Fruit fly (Drosophila melanogaster) whole organism, wandering third instar larva: ENCODE measurements around the gene CG4210.

Experiments used
- Abd-B ChIP-seq: fragments of >200 bp; optimal IDR thresholded peaks from 2 replicates; lab custom pipeline; 2017; ENCODE audit warnings: missing biosample characterization, missing genetic modification characterization
- CG9705 ChIP-seq: fragments of 200-800 bp; sonication (Bioruptor generic); optimal IDR thresholded peaks from 2 replicates; lab custom pipeline; 2018; ENCODE audit warnings: missing biosample characterization, mild to moderate bottlenecking, missing genetic modification characterization
- CrebA ChIP-seq: fragments of 200-800 bp; sonication (Bioruptor generic); optimal IDR thresholded peaks from 2 replicates; lab custom pipeline; 2016; ENCODE audit warnings: missing biosample characterization, mild to moderate bottlenecking, missing genetic modification characterization, borderline replicate concordance
- Dfd ChIP-seq: fragments of >200 bp; optimal IDR thresholded peaks from 2 replicates; lab custom pipeline; 2017; ENCODE audit warnings: missing biosample characterization, missing genetic modification characterization
- Dif ChIP-seq: fragments of 200-275, 200-300 bp; sonication (Bioruptor generic); optimal IDR thresholded peaks from 2 replicates; lab custom pipeline; 2018; ENCODE audit warnings: missing biosample characterization, missing genetic modification characterization; ENCODE audit not compliant: partially characterized antibody
- GATAd ChIP-seq: sonication (Bioruptor generic); optimal IDR thresholded peaks from 2 replicates; lab custom pipeline; 2016; ENCODE audit warnings: missing biosample characterization, missing genetic modification characterization
- HLH106 ChIP-seq: fragments of 200-800 bp; optimal IDR thresholded peaks from 3 replicates; lab custom pipeline; 2019; ENCODE audit warnings: missing biosample characterization, mild to moderate bottlenecking, missing genetic modification characterization, moderate library complexity
- Hr83 ChIP-seq: fragments of 200-300 bp; sonication (Bioruptor generic); optimal IDR thresholded peaks from 2 replicates; lab custom pipeline; 2016; ENCODE audit warnings: missing biosample characterization, mild to moderate bottlenecking, missing genetic modification characterization, moderate library complexity; ENCODE audit not compliant: poor library complexity, severe bottlenecking
- Jra ChIP-seq: sonication (Bioruptor generic); optimal IDR thresholded peaks from 2 replicates; lab custom pipeline; 2016; ENCODE audit warnings: missing biosample characterization, missing genetic modification characterization
- Myc ChIP-seq: fragments of >200 bp; optimal IDR thresholded peaks from 2 replicates; lab custom pipeline; 2017
- N ChIP-seq: fragments of >200 bp; optimal IDR thresholded peaks from 2 replicates; lab custom pipeline; 2018; ENCODE audit warnings: missing biosample characterization, missing external identifiers, missing genetic modification characterization
- OdsH ChIP-seq: fragments of 200-800 bp; sonication (Bioruptor generic); optimal IDR thresholded peaks from 2 replicates; lab custom pipeline; 2016; ENCODE audit warnings: missing biosample characterization, mild to moderate bottlenecking, missing genetic modification characterization
- Rel ChIP-seq, 2 experiments: fragments of 200-800 bp; sonication (Bioruptor generic) in 1 of 2; optimal IDR thresholded peaks; 2 replicates in 1 of 2; 3 replicates in 1 of 2; lab custom pipeline; 2016 to 2019; ENCODE audit warnings: mild to moderate bottlenecking in 2 of 2, missing biosample characterization in 2 of 2, missing genetic modification characterization in 2 of 2, moderate library complexity in 1 of 2
- Sp1 ChIP-seq: fragments of 200-800 bp; sonication (Bioruptor generic); optimal IDR thresholded peaks from 3 replicates; lab custom pipeline; 2019; ENCODE audit warnings: missing biosample characterization, mild to moderate bottlenecking, missing genetic modification characterization, moderate library complexity
- Vsx2 ChIP-seq: fragments of 200-300, 225-300 bp; sonication (Bioruptor generic); optimal IDR thresholded peaks from 2 replicates; lab custom pipeline; 2018; ENCODE audit warnings: missing biosample characterization, missing genetic modification characterization; ENCODE audit not compliant: partially characterized antibody
- br ChIP-seq: fragments of 200-800 bp; sonication (Bioruptor generic); optimal IDR thresholded peaks from 2 replicates; lab custom pipeline; 2016; ENCODE audit warnings: missing biosample characterization, missing genetic modification characterization
- brk ChIP-seq: fragments of 200-800 bp; sonication (Bioruptor generic); optimal IDR thresholded peaks from 2 replicates; lab custom pipeline; 2016; ENCODE audit warnings: missing biosample characterization, mild to moderate bottlenecking, missing genetic modification characterization
- dl ChIP-seq, 2 experiments: fragments of 175-275, 200-275 bp in 1 of 2; fragments of 200-275 bp in 1 of 2; sonication (Bioruptor generic); optimal IDR thresholded peaks; lab custom pipeline; 2018; ENCODE audit warnings: mild to moderate bottlenecking in 2 of 2, missing biosample characterization in 2 of 2, missing genetic modification characterization in 2 of 2, moderate library complexity in 2 of 2; ENCODE audit not compliant: partially characterized antibody in 2 of 2, insufficient read depth in 1 of 2
- dmrt93B ChIP-seq: fragments of 200-800 bp; sonication (Bioruptor generic); optimal IDR thresholded peaks from 2 replicates; lab custom pipeline; 2018; ENCODE audit warnings: missing biosample characterization, mild to moderate bottlenecking, missing genetic modification characterization
- dsf ChIP-seq: sonication (Bioruptor generic); optimal IDR thresholded peaks from 2 replicates; lab custom pipeline; 2016; ENCODE audit warnings: missing biosample characterization, missing genetic modification characterization, borderline replicate concordance
- ey ChIP-seq: fragments of 200-800 bp; sonication (Bioruptor generic); optimal IDR thresholded peaks from 2 replicates; lab custom pipeline; 2016; ENCODE audit warnings: missing biosample characterization, missing genetic modification characterization
- foxo ChIP-seq, 2 experiments: fragments of 200-800 bp; sonication (Bioruptor generic); optimal IDR thresholded peaks; 2 replicates in 1 of 2; 3 replicates in 1 of 2; lab custom pipeline; 2016 to 2017; ENCODE audit warnings: missing biosample characterization in 2 of 2, missing genetic modification characterization in 2 of 2
- fru ChIP-seq: fragments of 200-800 bp; sonication (Bioruptor generic); optimal IDR thresholded peaks from 3 replicates; lab custom pipeline; 2016; ENCODE audit warnings: missing biosample characterization, mild to moderate bottlenecking, missing genetic modification characterization
- h ChIP-seq: fragments of 200-800 bp; sonication (Bioruptor generic); optimal IDR thresholded peaks from 3 replicates; lab custom pipeline; 2016; ENCODE audit warnings: missing biosample characterization, mild to moderate bottlenecking, missing genetic modification characterization
- jim ChIP-seq: fragments of 175-275, 200-325 bp; sonication (Bioruptor generic); optimal IDR thresholded peaks from 2 replicates; lab custom pipeline; 2016; ENCODE audit warnings: missing biosample characterization, mild to moderate bottlenecking, missing genetic modification characterization
- lola ChIP-seq: fragments of >200 bp; optimal IDR thresholded peaks from 2 replicates; lab custom pipeline; 2017; ENCODE audit warnings: missing biosample characterization, missing genetic modification characterization
- psq ChIP-seq: fragments of 200-800 bp; sonication (Bioruptor generic); optimal IDR thresholded peaks from 3 replicates; lab custom pipeline; 2017; ENCODE audit warnings: missing biosample characterization, mild to moderate bottlenecking, missing genetic modification characterization, moderate library complexity
- rgr ChIP-seq: fragments of 200-800 bp; sonication (Bioruptor generic); optimal IDR thresholded peaks from 3 replicates; lab custom pipeline; 2016; ENCODE audit warnings: missing biosample characterization, mild to moderate bottlenecking, missing genetic modification characterization
- sage ChIP-seq: fragments of 200-800 bp; sonication (Bioruptor generic); optimal IDR thresholded peaks from 2 replicates; lab custom pipeline; 2016; ENCODE audit warnings: missing biosample characterization, mild to moderate bottlenecking, missing genetic modification characterization
- sv ChIP-seq: fragments of 200-800 bp; sonication (Bioruptor generic); optimal IDR thresholded peaks from 3 replicates; lab custom pipeline; 2016; ENCODE audit warnings: missing biosample characterization, missing genetic modification characterization
- tai ChIP-seq: sonication (Bioruptor generic); optimal IDR thresholded peaks from 2 replicates; lab custom pipeline; 2016; ENCODE audit warnings: missing biosample characterization, missing genetic modification characterization
- usp ChIP-seq: fragments of >200 bp; optimal IDR thresholded peaks from 2 replicates; lab custom pipeline; 2017; ENCODE audit warnings: missing biosample characterization, missing genetic modification characterization
- woc ChIP-seq: sonication (Bioruptor generic); optimal IDR thresholded peaks from 2 replicates; lab custom pipeline; 2016; ENCODE audit warnings: missing biosample characterization, mild to moderate bottlenecking, missing genetic modification characterization

Gene CG4210

dm6 chr3R:15213362-15213989 is at the start of gene CG4210, which contains the start of gene CG6654:
CG4210 (plus strand) TSS chr3R:15213974.
CG6654 (minus strand) TSS chr3R:15213658.
- TF ChIP-seq Abd-B (GFP tag; lab: Kevin White, UChicago) (no peak), Rel (GFP tag; optimal IDR thresholded peaks at IDR 0.05; lab: Kevin White, UChicago) (no peak), Rel (tag; optimal IDR thresholded peaks at IDR 0.05; lab: Kevin White, UChicago) (peak; percentile 54), N (GFP tag; lab: Kevin White, UChicago) (no peak), HLH106 (tag; lab: Kevin White, UChicago) (peak; percentile 69), woc (peak; percentile 71), ey (GFP tag; lab: Kevin White, UChicago) (no peak), Sp1 (GFP tag; lab: Kevin White, UChicago) (peak; percentile 27), CG9705 (GFP tag; lab: Kevin White, UChicago) (peak; percentile 28)
- TF ChIP-seq, all 38 proteins: peak for 5

- TF ChIP-seq GATAd (GFP tag; lab: Kevin White, UChicago) (no peak), Vsx2 (no peak), dmrt93B (GFP tag; lab: Kevin White, UChicago) (no peak), dl (GFP tag; optimal IDR thresholded peaks at IDR 0.05; lab: Kevin White, UChicago; ENCODE audit: insufficient read depth in 1 of 2, partially characterized antibody in 2 of 2) (no peak), usp (GFP tag; lab: Kevin White, UChicago) (no peak), h (GFP tag; lab: Kevin White, UChicago) (no peak), Rel (GFP tag; optimal IDR thresholded peaks at IDR 0.05; lab: Kevin White, UChicago) (no peak), Rel (tag; optimal IDR thresholded peaks at IDR 0.05; lab: Kevin White, UChicago) (no peak), sage (GFP tag; lab: Kevin White, UChicago) (no peak), ey (GFP tag; lab: Kevin White, UChicago) (no peak), jim (no peak), CrebA (GFP tag; lab: Kevin White, UChicago) (no peak)
Measured at dm6 chr3R:15177230-15177629, 36.5 kb upstream of the CG4210 start.

dm6 chr3R:15181467-15181866 is 32.3 kb upstream of the CG4210 start, which contains the start of gene Mf:
Mf (minus strand) TSS chr3R:15181510.
- TF ChIP-seq dmrt93B (GFP tag; lab: Kevin White, UChicago) = no peak
- TF ChIP-seq jim = no peak
- no peak for TF ChIP-seq tai (GFP tag; lab: Kevin White, UChicago)
- TF ChIP-seq Dfd (GFP tag; lab: Kevin White, UChicago) = no peak
- no peak for TF ChIP-seq lola (GFP tag; lab: Kevin White, UChicago)
- TF ChIP-seq sv (GFP tag; lab: Kevin White, UChicago) = no peak
- TF ChIP-seq fru (GFP tag; lab: Kevin White, UChicago) = no peak
- TF ChIP-seq usp (GFP tag; lab: Kevin White, UChicago) = no peak
- TF ChIP-seq HLH106 (tag; lab: Kevin White, UChicago) = no peak
- TF ChIP-seq Abd-B (GFP tag; lab: Kevin White, UChicago) = no peak
- no peak for TF ChIP-seq foxo (GFP tag; optimal IDR thresholded peaks at IDR 0.05; lab: Kevin White, UChicago)
- TF ChIP-seq CrebA (GFP tag; lab: Kevin White, UChicago) = no peak
- TF ChIP-seq Rel (GFP tag; optimal IDR thresholded peaks at IDR 0.05; lab: Kevin White, UChicago) = no peak
- no peak for TF ChIP-seq Rel (tag; optimal IDR thresholded peaks at IDR 0.05; lab: Kevin White, UChicago)
- TF ChIP-seq rgr (GFP tag; lab: Kevin White, UChicago) = no peak
- TF ChIP-seq N (GFP tag; lab: Kevin White, UChicago) = no peak
- no peak for TF ChIP-seq dsf (GFP tag; lab: Kevin White, UChicago)
- no peak for TF ChIP-seq Myc (lab: Kevin White, UChicago)

dm6 chr3R:15196134-15197034 is 17.4 kb upstream of the CG4210 start, which contains the start of the genes Kpc1 and CG42542:
Kpc1 (minus strand) TSS chr3R:15196210.
CG42542 (plus strand) TSS chr3R:15196598.
- TF ChIP-seq Dfd (GFP tag; lab: Kevin White, UChicago) (no peak), GATAd (GFP tag; lab: Kevin White, UChicago) (peak; percentile 74), brk (GFP tag; lab: Kevin White, UChicago) (no peak), sage (GFP tag; lab: Kevin White, UChicago) (peak; percentile 56), dmrt93B (GFP tag; lab: Kevin White, UChicago) (peak; percentile 52), Dif (GFP tag; lab: Kevin White, UChicago) (peak; percentile 19), Hr83 (GFP tag; lab: Kevin White, UChicago) (peak; percentile 93), Myc (lab: Kevin White, UChicago) (peak; percentile 89), N (GFP tag; lab: Kevin White, UChicago) (no peak), tai (GFP tag; lab: Kevin White, UChicago) (no peak), rgr (GFP tag; lab: Kevin White, UChicago) (peak; percentile 83), HLH106 (tag; lab: Kevin White, UChicago) (peak; percentile 60), foxo (GFP tag; optimal IDR thresholded peaks at IDR 0.05; lab: Kevin White, UChicago) (peak; percentile 34 to 83), dsf (GFP tag; lab: Kevin White, UChicago) (peak; percentile 72), OdsH (GFP tag; lab: Kevin White, UChicago) (peak; percentile 72), CrebA (GFP tag; lab: Kevin White, UChicago) (peak; percentile 64), psq (GFP tag; lab: Kevin White, UChicago) (peak; percentile 69), h (GFP tag; lab: Kevin White, UChicago) (peak; percentile 83), Sp1 (GFP tag; lab: Kevin White, UChicago) (peak; percentile 64), br (GFP tag; lab: Kevin White, UChicago) (peak; percentile 74), lola (GFP tag; lab: Kevin White, UChicago) (no peak), sv (GFP tag; lab: Kevin White, UChicago) (peak; percentile 87), jim (peak; percentile 52), usp (GFP tag; lab: Kevin White, UChicago) (no peak), Rel (GFP tag; optimal IDR thresholded peaks at IDR 0.05; lab: Kevin White, UChicago) (no peak), Rel (tag; optimal IDR thresholded peaks at IDR 0.05; lab: Kevin White, UChicago) (peak; percentile 60), Jra (peak; percentile 94), CG9705 (GFP tag; lab: Kevin White, UChicago) (peak; percentile 49), ey (GFP tag; lab: Kevin White, UChicago) (peak; percentile 82)
